Fruit fly (Drosophila melanogaster): ENCODE results near the gene TwdlK.

The TwdlK gene

dm6 chr3R:26629618-26630017, 1.1 kb upstream of the TwdlK start, which contains the start of gene TwdlJ:
Gene TwdlJ (plus strand): TSS chr3R:26629918.
- TF ChIP-seq usp (GFP tag; optimal IDR thresholded peaks at IDR 0.05) (no peak), EcR (GFP tag; optimal IDR thresholded peaks at IDR 0.05) (no peak), pan (optimal IDR thresholded peaks at IDR 0.05) (no peak), psq (optimal IDR thresholded peaks at IDR 0.05) (no peak), CG8478 (optimal IDR thresholded peaks at IDR 0.05) (no peak), Dll (optimal IDR thresholded peaks at IDR 0.05) (no peak)

- no peak for TF ChIP-seq EcR (GFP tag; optimal IDR thresholded peaks at IDR 0.05)
- TF ChIP-seq Dll (optimal IDR thresholded peaks at IDR 0.05): no peak
Observed at dm6 chr3R:26626638-26627037, 1.9 kb downstream of the TwdlK start, which contains the start of gene TwdlO. Gene TwdlO (minus strand): TSS chr3R:26626738.

dm6 chr3R:26625552-26625951, 3.0 kb downstream of the TwdlK start, which contains the start of gene TwdlL:
Gene TwdlL (minus strand): TSS chr3R:26625652.
- TF ChIP-seq psq (optimal IDR thresholded peaks at IDR 0.05) (no peak), pan (optimal IDR thresholded peaks at IDR 0.05) (no peak), EcR (GFP tag; optimal IDR thresholded peaks at IDR 0.05) (no peak), usp (GFP tag; optimal IDR thresholded peaks at IDR 0.05) (no peak), CG8478 (optimal IDR thresholded peaks at IDR 0.05) (no peak)

DNA sequence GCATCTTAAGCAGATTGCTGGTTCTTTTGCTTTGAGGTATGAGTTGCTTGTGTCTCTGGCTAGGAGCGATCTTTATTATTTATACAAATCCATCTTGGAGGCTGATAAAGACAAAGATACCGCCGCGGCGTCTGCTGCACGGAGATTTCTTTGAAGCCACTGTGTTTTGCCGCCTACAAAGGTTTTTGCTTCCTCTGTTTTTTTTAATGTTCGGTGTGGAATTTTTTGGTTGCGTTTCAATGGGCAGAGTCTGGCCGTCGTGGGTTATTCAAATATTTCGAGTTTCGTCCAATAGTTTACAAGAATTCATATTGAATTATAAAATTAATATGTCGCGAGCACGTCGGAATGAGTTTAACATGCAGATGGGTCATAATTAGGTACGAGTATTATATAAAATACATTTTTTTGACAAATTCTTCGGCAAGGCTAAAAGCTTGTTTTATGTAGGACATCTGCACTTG, 5.0 kb downstream of the TwdlK start, which contains the start of gene TwdlB:
TSS of gene TwdlB (minus strand) at position 51 of the 464 bp plus-strand sequence.
- no peak for TF ChIP-seq psq (optimal IDR thresholded peaks at IDR 0.05)
- TF ChIP-seq Dll (optimal IDR thresholded peaks at IDR 0.05): no peak
- no peak for TF ChIP-seq pan (optimal IDR thresholded peaks at IDR 0.05)
- no peak for TF ChIP-seq EcR (GFP tag; optimal IDR thresholded peaks at IDR 0.05)
- TF ChIP-seq usp (GFP tag; optimal IDR thresholded peaks at IDR 0.05): no peak
- TF ChIP-seq CG8478 (optimal IDR thresholded peaks at IDR 0.05): no peak

dm6 chr3R:26621314-26621813, 7.2 kb downstream of the TwdlK start, which contains the start of gene TwdlP:
Gene TwdlP (minus strand): TSS chr3R:26621364.
- TF ChIP-seq EcR (GFP tag; optimal IDR thresholded peaks at IDR 0.05) (no peak), usp (GFP tag; optimal IDR thresholded peaks at IDR 0.05) (no peak), CG8478 (optimal IDR thresholded peaks at IDR 0.05) (no peak), Dll (optimal IDR thresholded peaks at IDR 0.05) (no peak), psq (optimal IDR thresholded peaks at IDR 0.05) (no peak), pan (optimal IDR thresholded peaks at IDR 0.05) (no peak)

dm6 chr3R:26618818-26619217, 9.7 kb downstream of the TwdlK start, which contains the start of gene TwdlM:
Gene TwdlM (plus strand): TSS chr3R:26619118.
- TF ChIP-seq CG8478 (optimal IDR thresholded peaks at IDR 0.05) (no peak), pan (optimal IDR thresholded peaks at IDR 0.05) (no peak), EcR (GFP tag; optimal IDR thresholded peaks at IDR 0.05) (no peak), Dll (optimal IDR thresholded peaks at IDR 0.05) (no peak), usp (GFP tag; optimal IDR thresholded peaks at IDR 0.05) (no peak), psq (optimal IDR thresholded peaks at IDR 0.05) (no peak)

- TF ChIP-seq psq (optimal IDR thresholded peaks at IDR 0.05) (no peak), EcR (GFP tag; optimal IDR thresholded peaks at IDR 0.05) (no peak)
Observed at dm6 chr3R:26615428-26615827, 13.1 kb downstream of the TwdlK start.

dm6 chr3R:26606498-26606897, 22.0 kb downstream of the TwdlK start:
- TF ChIP-seq usp (GFP tag; optimal IDR thresholded peaks at IDR 0.05) (no peak), pan (optimal IDR thresholded peaks at IDR 0.05) (no peak), psq (optimal IDR thresholded peaks at IDR 0.05) (no peak), Dll (optimal IDR thresholded peaks at IDR 0.05) (no peak), EcR (GFP tag; optimal IDR thresholded peaks at IDR 0.05) (no peak), CG8478 (optimal IDR thresholded peaks at IDR 0.05) (no peak)

- TF ChIP-seq EcR (GFP tag; optimal IDR thresholded peaks at IDR 0.05): no peak
- no peak for TF ChIP-seq pan (optimal IDR thresholded peaks at IDR 0.05)
- no peak for TF ChIP-seq usp (GFP tag; optimal IDR thresholded peaks at IDR 0.05)
- no peak for TF ChIP-seq psq (optimal IDR thresholded peaks at IDR 0.05)
- TF ChIP-seq Dll (optimal IDR thresholded peaks at IDR 0.05): no peak
- no peak for TF ChIP-seq CG8478 (optimal IDR thresholded peaks at IDR 0.05)
Observed at dm6 chr3R:26593847-26594542, 34.5 kb downstream of the TwdlK start.

- peak in 1 of 2 experiments; percentile 14 for TF ChIP-seq EcR (GFP tag; optimal IDR thresholded peaks at IDR 0.05)
- no peak for TF ChIP-seq psq (optimal IDR thresholded peaks at IDR 0.05)
Observed at dm6 chr3R:26588158-26588584, 40.4 kb downstream of the TwdlK start.
